Fruit fly (Drosophila melanogaster) whole organism, prepupa: Measurements from ENCODE around the gene Pde11.

ENCODE experiments used
- Blimp-1 ChIP-seq: fragments of 200-800 bp; sonication (Bioruptor generic); optimal IDR thresholded peaks from 3 replicates; lab custom pipeline; 2017; ENCODE audit warnings: missing biosample characterization, missing genetic modification characterization, mild to moderate bottlenecking, moderate library complexity, missing genetic modification reagents
- CG10631 ChIP-seq: fragments of 200-800 bp; sonication (Bioruptor generic); optimal IDR thresholded peaks from 2 replicates; lab custom pipeline; 2016; ENCODE audit warnings: missing biosample characterization, missing genetic modification characterization
- CG10669 ChIP-seq: fragments of 200-800 bp; sonication (Bioruptor generic); optimal IDR thresholded peaks from 3 replicates; lab custom pipeline; 2018; ENCODE audit warnings: missing biosample characterization, mild to moderate bottlenecking, missing genetic modification characterization, moderate library complexity
- CG11294 ChIP-seq: fragments of 200-800 bp; sonication (Bioruptor generic); IDR thresholded peaks from 2 replicates; pipeline ENCODE4 v1.3.6; 2022; ENCODE audit warnings: missing biosample characterization, missing genetic modification characterization
- CG11762 ChIP-seq: fragments of 200-800 bp; sonication (Bioruptor generic); optimal IDR thresholded peaks from 3 replicates; lab custom pipeline; 2016; ENCODE audit warnings: missing biosample characterization, missing genetic modification characterization; ENCODE audit not compliant: insufficient read depth
- CG11902 ChIP-seq: fragments of 200-800 bp; sonication (Bioruptor generic); optimal IDR thresholded peaks from 3 replicates; lab custom pipeline; 2016; ENCODE audit warnings: missing biosample characterization, missing genetic modification characterization
- CG15336 ChIP-seq: fragments of 200-800 bp; sonication (Bioruptor generic); IDR thresholded peaks from 2 replicates; pipeline ENCODE4 v1.3.6; 2022; ENCODE audit warnings: missing biosample characterization, missing genetic modification characterization
- CG1621 ChIP-seq: fragments of 200-800 bp; sonication (Bioruptor generic); optimal IDR thresholded peaks from 3 replicates; lab custom pipeline; 2018; ENCODE audit warnings: missing biosample characterization, mild to moderate bottlenecking, missing genetic modification characterization
- CG3032 ChIP-seq: fragments of 200-800 bp; optimal IDR thresholded peaks from 2 replicates; lab custom pipeline; 2019; ENCODE audit warnings: missing biosample characterization, mild to moderate bottlenecking, missing genetic modification characterization, moderate library complexity
- CG31627 ChIP-seq: fragments of 200-800 bp; sonication (Bioruptor generic); optimal IDR thresholded peaks from 3 replicates; lab custom pipeline; 2016; ENCODE audit warnings: missing biosample characterization, missing genetic modification characterization
- CG32006 ChIP-seq: fragments of 200-800 bp; sonication (Bioruptor generic); optimal IDR thresholded peaks from 3 replicates; lab custom pipeline; 2017; ENCODE audit warnings: missing biosample characterization, mild to moderate bottlenecking, missing genetic modification characterization
- CG34406 ChIP-seq: fragments of 200-800 bp; sonication (Bioruptor generic); optimal IDR thresholded peaks from 3 replicates; lab custom pipeline; 2016; ENCODE audit warnings: missing biosample characterization, missing genetic modification characterization
- CG3919 ChIP-seq: fragments of 200-800 bp; sonication (Bioruptor generic); optimal IDR thresholded peaks from 3 replicates; lab custom pipeline; 2016; ENCODE audit warnings: missing biosample characterization, missing genetic modification characterization
- CG4318 ChIP-seq: fragments of 200-800 bp; sonication (Bioruptor generic); optimal IDR thresholded peaks from 3 replicates; lab custom pipeline; 2017; ENCODE audit warnings: missing biosample characterization, mild to moderate bottlenecking, missing genetic modification characterization
- CG6163 ChIP-seq: fragments of 200-800 bp; sonication (Bioruptor generic); IDR thresholded peaks from 3 replicates; pipeline ENCODE4 v1.3.6; 2022; ENCODE audit warnings: missing biosample characterization, missing genetic modification characterization
- CG6276 ChIP-seq: fragments of 200-800 bp; sonication (Bioruptor generic); optimal IDR thresholded peaks from 2 replicates; lab custom pipeline; 2017; ENCODE audit warnings: missing biosample characterization, mild to moderate bottlenecking, missing genetic modification characterization
- CG6792 ChIP-seq: fragments of 200-800 bp; sonication (Bioruptor generic); optimal IDR thresholded peaks from 3 replicates; lab custom pipeline; 2016; ENCODE audit warnings: missing biosample characterization, missing genetic modification characterization
- CG6808 ChIP-seq: fragments of 200-800 bp; sonication (Bioruptor generic); optimal IDR thresholded peaks from 3 replicates; lab custom pipeline; 2017; ENCODE audit warnings: missing biosample characterization, missing genetic modification characterization, mild to moderate bottlenecking, moderate library complexity, missing genetic modification reagents
- CG6854 ChIP-seq: fragments of 200-800 bp; sonication (Bioruptor generic); optimal IDR thresholded peaks from 2 replicates; lab custom pipeline; 2017; ENCODE audit warnings: missing biosample characterization, mild to moderate bottlenecking, missing genetic modification characterization
- CG7368 ChIP-seq: fragments of 200-800 bp; sonication (Bioruptor generic); optimal IDR thresholded peaks from 3 replicates; lab custom pipeline; 2016; ENCODE audit warnings: missing biosample characterization, missing genetic modification characterization
- CG8119 ChIP-seq: fragments of 200-800 bp; sonication (Bioruptor generic); IDR thresholded peaks from 3 replicates; pipeline ENCODE4 v1.3.6; 2022; ENCODE audit warnings: missing biosample characterization, missing genetic modification characterization
- CG8319 ChIP-seq: fragments of 200-800 bp; sonication (Bioruptor generic); optimal IDR thresholded peaks from 3 replicates; lab custom pipeline; 2016; ENCODE audit warnings: missing biosample characterization, missing genetic modification characterization
- CG8632 ChIP-seq: fragments of 200-800 bp; sonication (Bioruptor generic); optimal IDR thresholded peaks from 3 replicates; lab custom pipeline; 2016; ENCODE audit warnings: missing biosample characterization, missing genetic modification characterization
- CG9139 ChIP-seq: fragments of 200-800 bp; sonication (Bioruptor generic); optimal IDR thresholded peaks from 3 replicates; lab custom pipeline; 2017; ENCODE audit warnings: missing biosample characterization, mild to moderate bottlenecking, missing genetic modification characterization
- Eip75B ChIP-seq: fragments of 200-800 bp; sonication (Bioruptor generic); optimal IDR thresholded peaks from 3 replicates; lab custom pipeline; 2016; ENCODE audit warnings: missing biosample characterization, missing genetic modification characterization
- Eip78C ChIP-seq: fragments of 200-800 bp; sonication (Bioruptor generic); peaks from one replicate; lab custom pipeline; 2016; ENCODE audit warnings: missing biosample characterization, missing genetic modification characterization
- Eip93F ChIP-seq: fragments of 200-800 bp; sonication (Bioruptor generic); optimal IDR thresholded peaks from 2 replicates; lab custom pipeline; 2016; ENCODE audit warnings: missing biosample characterization, mild to moderate bottlenecking, missing genetic modification characterization
- Ets96B ChIP-seq: fragments of 200-800 bp; optimal IDR thresholded peaks from 2 replicates; lab custom pipeline; 2019; ENCODE audit warnings: missing biosample characterization, mild to moderate bottlenecking, missing genetic modification characterization, moderate library complexity
- Gug ChIP-seq: fragments of 200-800 bp; sonication (Bioruptor generic); IDR thresholded peaks from 2 replicates; pipeline ENCODE4 v1.3.6; 2022; ENCODE audit warnings: missing biosample characterization, missing genetic modification characterization
- Hr38 ChIP-seq: sonication (Bioruptor generic); optimal IDR thresholded peaks from 2 replicates; lab custom pipeline; 2016; ENCODE audit warnings: missing biosample characterization, missing genetic modification characterization
- Hr4 ChIP-seq: fragments of 200-800 bp; sonication (Bioruptor generic); optimal IDR thresholded peaks from 3 replicates; lab custom pipeline; 2016; ENCODE audit warnings: missing biosample characterization, missing genetic modification characterization
- Lpt ChIP-seq: fragments of 200-800 bp; sonication (Bioruptor generic); optimal IDR thresholded peaks from 3 replicates; lab custom pipeline; 2016; ENCODE audit warnings: missing biosample characterization, missing genetic modification characterization
- Met ChIP-seq: fragments of 200-800 bp; sonication (Bioruptor generic); optimal IDR thresholded peaks from 3 replicates; lab custom pipeline; 2016; ENCODE audit warnings: missing biosample characterization, missing genetic modification characterization
- OdsH ChIP-seq: fragments of 200-800 bp; sonication (Bioruptor generic); optimal IDR thresholded peaks from 3 replicates; lab custom pipeline; 2016; ENCODE audit warnings: missing biosample characterization, missing genetic modification characterization
- Smox ChIP-seq: fragments of 200-800 bp; sonication (Bioruptor generic); optimal IDR thresholded peaks from 3 replicates; lab custom pipeline; 2016; ENCODE audit warnings: missing biosample characterization, missing genetic modification characterization
- Sox102F ChIP-seq: fragments of 200-800 bp; sonication (Bioruptor generic); optimal IDR thresholded peaks from 2 replicates; lab custom pipeline; 2016; ENCODE audit warnings: missing biosample characterization, mild to moderate bottlenecking, missing genetic modification characterization
- Sox15 ChIP-seq: fragments of 200-800 bp; sonication (Bioruptor generic); optimal IDR thresholded peaks from 3 replicates; lab custom pipeline; 2016; ENCODE audit warnings: missing biosample characterization, missing genetic modification characterization
- achi ChIP-seq: fragments of 200-800 bp; sonication (Bioruptor generic); optimal IDR thresholded peaks from 3 replicates; lab custom pipeline; 2016; ENCODE audit warnings: missing biosample characterization, missing genetic modification characterization
- acj6 ChIP-seq: fragments of 200-800 bp; sonication (Bioruptor generic); optimal IDR thresholded peaks from 3 replicates; lab custom pipeline; 2016; ENCODE audit warnings: missing biosample characterization, missing genetic modification characterization
- cyc ChIP-seq: fragments of 200-800 bp; sonication (Bioruptor generic); optimal IDR thresholded peaks from 3 replicates; lab custom pipeline; 2016; ENCODE audit warnings: missing biosample characterization, missing genetic modification characterization
- dac ChIP-seq: fragments of 200-800 bp; sonication (Bioruptor generic); optimal IDR thresholded peaks from 2 replicates; lab custom pipeline; 2017; ENCODE audit warnings: missing biosample characterization, mild to moderate bottlenecking, missing genetic modification characterization
- eg ChIP-seq: fragments of 200-800 bp; sonication (Bioruptor generic); IDR thresholded peaks from 3 replicates; pipeline ENCODE4 v1.3.6; 2022; ENCODE audit warnings: missing biosample characterization, missing genetic modification characterization
- esn ChIP-seq: fragments of 200-800 bp; sonication (Bioruptor generic); optimal IDR thresholded peaks from 2 replicates; lab custom pipeline; 2016; ENCODE audit warnings: missing biosample characterization, mild to moderate bottlenecking, missing genetic modification characterization, moderate library complexity
- fd59A ChIP-seq: fragments of 200-800 bp; sonication (Bioruptor generic); optimal IDR thresholded peaks from 2 replicates; lab custom pipeline; 2017; ENCODE audit warnings: missing biosample characterization, mild to moderate bottlenecking, missing genetic modification characterization, missing genetic modification reagents
- fkh ChIP-seq: fragments of 200-800 bp; sonication (Bioruptor generic); optimal IDR thresholded peaks from 3 replicates; lab custom pipeline; 2017; ENCODE audit warnings: missing biosample characterization, mild to moderate bottlenecking, missing genetic modification characterization, moderate library complexity
- lz ChIP-seq: fragments of 200-800 bp; sonication (Bioruptor generic); optimal IDR thresholded peaks from 3 replicates; lab custom pipeline; 2016; ENCODE audit warnings: missing biosample characterization, missing genetic modification characterization
- net ChIP-seq: fragments of 200-800 bp; sonication (Bioruptor generic); optimal IDR thresholded peaks from 3 replicates; lab custom pipeline; 2016; ENCODE audit warnings: missing biosample characterization, missing genetic modification characterization
- pdm3 ChIP-seq: fragments of 200-800 bp; sonication (Bioruptor generic); optimal IDR thresholded peaks from 3 replicates; lab custom pipeline; 2016; ENCODE audit warnings: missing biosample characterization, missing genetic modification characterization
- salr ChIP-seq, 2 experiments: fragments of 200-800 bp; sonication (Bioruptor generic); optimal IDR thresholded peaks; 3 replicates each; lab custom pipeline; 2016 to 2018; ENCODE audit warnings: missing biosample characterization in 2 of 2, missing genetic modification characterization in 2 of 2, mild to moderate bottlenecking in 1 of 2
- ss ChIP-seq, 2 experiments: fragments of 200-800 bp; sonication (Bioruptor generic); optimal IDR thresholded peaks; 2 replicates in 1 of 2; 3 replicates in 1 of 2; lab custom pipeline; 2017 to 2018; ENCODE audit warnings: mild to moderate bottlenecking in 2 of 2, missing biosample characterization in 2 of 2, missing genetic modification characterization in 2 of 2, moderate library complexity in 1 of 2
- svp ChIP-seq: fragments of 200-800 bp; sonication (Bioruptor generic); peaks from one replicate; lab custom pipeline; 2016; ENCODE audit warnings: missing biosample characterization, missing genetic modification characterization
- topi ChIP-seq: fragments of 200-800 bp; sonication (Bioruptor generic); optimal IDR thresholded peaks from 3 replicates; lab custom pipeline; 2016; ENCODE audit warnings: missing biosample characterization, missing genetic modification characterization
- vri ChIP-seq: fragments of 200-800 bp; sonication (Bioruptor generic); optimal IDR thresholded peaks from 3 replicates; lab custom pipeline; 2016; ENCODE audit warnings: missing biosample characterization, mild to moderate bottlenecking, missing genetic modification characterization

Gene Pde11

DNA sequence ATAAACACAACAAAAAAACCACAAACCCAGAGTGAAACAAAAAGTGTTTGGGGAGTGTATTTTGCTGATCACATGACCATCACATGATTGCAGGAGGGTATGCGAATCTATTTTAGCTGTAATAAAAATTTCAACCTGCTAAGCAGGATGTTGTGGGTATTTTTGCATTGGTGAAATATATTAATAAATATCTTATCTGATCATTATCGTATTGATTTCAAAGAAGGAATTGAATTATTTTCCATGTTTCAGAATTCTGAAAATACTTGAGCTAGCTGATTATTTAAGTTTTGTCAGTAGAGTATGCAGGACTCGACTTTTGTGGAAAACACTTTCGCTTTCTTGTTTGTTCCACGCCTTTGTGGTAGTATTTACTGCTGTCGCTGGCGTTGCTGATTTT, 67.1 kb downstream of the Pde11 start:
- TF ChIP-seq CG7368 (GFP tag; lab: Kevin White, UChicago) (peak; percentile 17), CG1621 (peak; percentile 66), CG6163 (peak; percentile 75), ss (GFP tag; optimal IDR thresholded peaks at IDR 0.05; lab: Kevin White, UChicago) (peak in 1 of 2 experiments; percentile 21), cyc (GFP tag; lab: Kevin White, UChicago) (no peak), fd59A (GFP tag; lab: Kevin White, UChicago) (peak; percentile 63), Eip78C (GFP tag; lab: Kevin White, UChicago) (no peak), CG32006 (peak; percentile 90), salr (GFP tag; optimal IDR thresholded peaks at IDR 0.05; lab: Kevin White, UChicago) (no peak), CG6854 (GFP tag; lab: Kevin White, UChicago) (no peak), CG34406 (peak; percentile 17), topi (no peak), CG8319 (GFP tag; lab: Kevin White, UChicago) (peak; percentile 7), OdsH (peak; percentile 64), Hr38 (GFP tag; lab: Kevin White, UChicago) (no peak), Lpt (peak; percentile 70), acj6 (peak; percentile 67), lz (GFP tag; lab: Kevin White, UChicago) (peak; percentile 11), net (GFP tag; lab: Kevin White, UChicago) (peak; percentile 55), pdm3 (GFP tag; lab: Kevin White, UChicago) (peak; percentile 71), CG8632 (GFP tag; lab: Kevin White, UChicago) (peak; percentile 57), CG8119 (peak; percentile 90), eg (GFP tag; lab: Robert Waterston, UW) (peak; percentile 74), CG11294 (GFP tag; lab: Robert Waterston, UW) (peak; percentile 28; the same call in 1 of the 2 replicates), CG6808 (GFP tag; lab: Kevin White, UChicago) (peak; percentile 83), CG6276 (GFP tag; lab: Kevin White, UChicago) (peak; percentile 73), CG10631 (GFP tag; lab: Kevin White, UChicago) (peak; percentile 62), dac (GFP tag; lab: Kevin White, UChicago) (peak; percentile 64), CG3919 (GFP tag; lab: Kevin White, UChicago) (peak; percentile 45), Met (no peak), Sox15 (GFP tag; lab: Kevin White, UChicago) (no peak), Smox (GFP tag; lab: Kevin White, UChicago) (no peak), Hr4 (GFP tag; lab: Kevin White, UChicago) (peak; percentile 90), Eip75B (GFP tag; lab: Kevin White, UChicago) (peak; percentile 71), Gug (peak; percentile 23; the same call in 1 of the 2 replicates), achi (peak; percentile 54), CG31627 (GFP tag; lab: Kevin White, UChicago) (no peak), CG3032 (tag; lab: Kevin White, UChicago) (peak; percentile 86), CG9139 (GFP tag; lab: Kevin White, UChicago) (no peak), CG11902 (GFP tag; lab: Kevin White, UChicago) (no peak), esn (GFP tag; lab: Kevin White, UChicago) (no peak), Blimp-1 (GFP tag; lab: Kevin White, UChicago) (peak; percentile 70), CG11762 (GFP tag; lab: Kevin White, UChicago) (peak; percentile 35), CG10669 (peak; percentile 83), Sox102F (peak; percentile 0), vri (no peak), CG15336 (GFP tag; lab: Robert Waterston, UW) (peak; percentile 87), CG6792 (GFP tag; lab: Kevin White, UChicago) (peak; percentile 36), svp (GFP tag; lab: Kevin White, UChicago) (no peak), Eip93F (no peak), CG4318 (peak; percentile 75), fkh (GFP tag; lab: Kevin White, UChicago) (no peak), Ets96B (tag; lab: Kevin White, UChicago) (peak; percentile 87)
